Fruit fly (Drosophila melanogaster): ENCODE data around the gene EMC5.
A peak's percentile ranks its signal among the peaks of the same experiment; 100 is the strongest.

The EMC5 gene

DNA sequence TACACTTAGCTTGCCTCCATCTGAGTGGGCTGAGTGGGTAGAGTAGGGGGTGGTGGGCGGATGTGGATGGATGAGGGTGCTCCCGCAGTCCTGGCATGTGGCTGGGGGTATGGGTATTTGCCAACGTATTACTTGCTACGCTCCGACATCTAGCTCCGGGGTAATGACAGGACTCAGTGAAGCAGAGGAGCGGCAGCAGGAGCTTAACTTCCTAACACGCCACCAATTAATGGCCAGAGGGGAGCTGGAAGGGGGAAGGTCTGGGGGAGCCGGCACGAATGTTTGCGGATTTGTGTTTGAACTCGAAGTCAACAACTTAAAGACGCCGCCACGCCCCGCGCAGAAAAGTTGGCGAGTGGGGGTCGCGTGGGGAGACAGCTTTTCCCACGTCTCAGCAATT lies 30.8 kb downstream of the EMC5 start:
- TF ChIP-seq foxo (GFP tag; optimal IDR thresholded peaks at IDR 0.05) (no peak), pan (optimal IDR thresholded peaks at IDR 0.05) (no peak), dl (GFP tag; optimal IDR thresholded peaks at IDR 0.05; ENCODE audit: insufficient read depth in 1 of 2, partially characterized antibody in 2 of 2) (no peak), Abd-B (GFP tag; optimal IDR thresholded peaks at IDR 0.05) (no peak), CG32264 (GFP tag; optimal IDR thresholded peaks at IDR 0.05) (no peak), OdsH (GFP tag; optimal IDR thresholded peaks at IDR 0.05) (no peak), Hnf4 (GFP tag; optimal IDR thresholded peaks at IDR 0.05) (no peak), Dif (GFP tag; optimal IDR thresholded peaks at IDR 0.05; ENCODE audit: partially characterized antibody) (no peak), psq (GFP tag; optimal IDR thresholded peaks at IDR 0.05) (no peak), Dfd (GFP tag; optimal IDR thresholded peaks at IDR 0.05) (no peak), tai (GFP tag; optimal IDR thresholded peaks at IDR 0.05) (no peak), brk (GFP tag; optimal IDR thresholded peaks at IDR 0.05) (no peak), Myc (optimal IDR thresholded peaks at IDR 0.05) (no peak), sv (GFP tag; optimal IDR thresholded peaks at IDR 0.05) (no peak), jim (GFP tag; optimal IDR thresholded peaks at IDR 0.05) (no peak)

- TF ChIP-seq Rel (GFP tag; optimal IDR thresholded peaks at IDR 0.05) (no peak), Rel (tag; optimal IDR thresholded peaks at IDR 0.05) (no peak), jim (GFP tag; optimal IDR thresholded peaks at IDR 0.05) (no peak), Myc (optimal IDR thresholded peaks at IDR 0.05) (no peak), foxo (GFP tag; optimal IDR thresholded peaks at IDR 0.05) (peak in 1 of 2 experiments; percentile 6)
Observed at dm6 chr2L:19019160-19019592, 31.7 kb downstream of the EMC5 start.

- no peak for TF ChIP-seq Hnf4 (GFP tag; optimal IDR thresholded peaks at IDR 0.05)
- no peak for TF ChIP-seq br (GFP tag; optimal IDR thresholded peaks at IDR 0.05)
- no peak for TF ChIP-seq woc (GFP tag; optimal IDR thresholded peaks at IDR 0.05)
- TF ChIP-seq lola (GFP tag; optimal IDR thresholded peaks at IDR 0.05), result no peak
- TF ChIP-seq Hr83 (GFP tag; optimal IDR thresholded peaks at IDR 0.05; ENCODE audit: poor library complexity, severe bottlenecking), result no peak
- TF ChIP-seq rgr (GFP tag; optimal IDR thresholded peaks at IDR 0.05), result no peak
- TF ChIP-seq brk (GFP tag; optimal IDR thresholded peaks at IDR 0.05), result no peak
- TF ChIP-seq psq (GFP tag; optimal IDR thresholded peaks at IDR 0.05), result no peak
- TF ChIP-seq foxo (GFP tag; optimal IDR thresholded peaks at IDR 0.05), result no peak
- TF ChIP-seq CG32264 (GFP tag; optimal IDR thresholded peaks at IDR 0.05), result no peak
- TF ChIP-seq dl (GFP tag; optimal IDR thresholded peaks at IDR 0.05; ENCODE audit: insufficient read depth in 1 of 2, partially characterized antibody in 2 of 2), result no peak
Observed at dm6 chr2L:19019640-19020039, 32.1 kb downstream of the EMC5 start.

- no peak for TF ChIP-seq Jra (GFP tag; optimal IDR thresholded peaks at IDR 0.05)
- TF ChIP-seq psq (GFP tag; optimal IDR thresholded peaks at IDR 0.05), result peak; percentile 64
- TF ChIP-seq dl (GFP tag; optimal IDR thresholded peaks at IDR 0.05; ENCODE audit: insufficient read depth in 1 of 2, partially characterized antibody in 2 of 2), result no peak
- TF ChIP-seq Mio (GFP tag; optimal IDR thresholded peaks at IDR 0.05), result no peak
- TF ChIP-seq CG32264 (GFP tag; optimal IDR thresholded peaks at IDR 0.05), result peak; percentile 14
- TF ChIP-seq dmrt93B (GFP tag; optimal IDR thresholded peaks at IDR 0.05), result peak; percentile 75
- TF ChIP-seq jim (GFP tag; optimal IDR thresholded peaks at IDR 0.05), result no peak
- TF ChIP-seq Hr83 (GFP tag; optimal IDR thresholded peaks at IDR 0.05; ENCODE audit: poor library complexity, severe bottlenecking), result no peak
- TF ChIP-seq OdsH (GFP tag; optimal IDR thresholded peaks at IDR 0.05), result peak; percentile 81
- TF ChIP-seq Rel (GFP tag; optimal IDR thresholded peaks at IDR 0.05), result peak; percentile 43
- TF ChIP-seq Rel (tag; optimal IDR thresholded peaks at IDR 0.05), result peak; percentile 49
- TF ChIP-seq rgr (GFP tag; optimal IDR thresholded peaks at IDR 0.05), result peak; percentile 76
- TF ChIP-seq Vsx2 (GFP tag; optimal IDR thresholded peaks at IDR 0.05; ENCODE audit: partially characterized antibody), result no peak
- peak; percentile 50 for TF ChIP-seq sv (GFP tag; optimal IDR thresholded peaks at IDR 0.05)
- TF ChIP-seq Myc (optimal IDR thresholded peaks at IDR 0.05), result no peak
- peak; percentile 73 for TF ChIP-seq br (GFP tag; optimal IDR thresholded peaks at IDR 0.05)
- no peak for TF ChIP-seq usp (GFP tag; optimal IDR thresholded peaks at IDR 0.05)
- TF ChIP-seq Hr78 (GFP tag; optimal IDR thresholded peaks at IDR 0.05), result no peak
- TF ChIP-seq Dfd (GFP tag; optimal IDR thresholded peaks at IDR 0.05), result no peak
- TF ChIP-seq foxo (GFP tag; optimal IDR thresholded peaks at IDR 0.05), result peak in 1 of 2 experiments; percentile 87
- peak; percentile 49 for TF ChIP-seq sage (GFP tag; optimal IDR thresholded peaks at IDR 0.05)
- peak; percentile 16 for TF ChIP-seq Hnf4 (GFP tag; optimal IDR thresholded peaks at IDR 0.05)
- peak; percentile 64 for TF ChIP-seq woc (GFP tag; optimal IDR thresholded peaks at IDR 0.05)
- TF ChIP-seq Abd-B (GFP tag; optimal IDR thresholded peaks at IDR 0.05), result no peak
- TF ChIP-seq HLH106 (tag; optimal IDR thresholded peaks at IDR 0.05), result peak; percentile 85
- no peak for TF ChIP-seq dsf (GFP tag; optimal IDR thresholded peaks at IDR 0.05; ENCODE audit: borderline replicate concordance)
- TF ChIP-seq N (GFP tag; optimal IDR thresholded peaks at IDR 0.05), result no peak
- TF ChIP-seq fru (GFP tag; optimal IDR thresholded peaks at IDR 0.05), result peak; percentile 82
- peak; percentile 62 for TF ChIP-seq ey (GFP tag; optimal IDR thresholded peaks at IDR 0.05)
- TF ChIP-seq pan (optimal IDR thresholded peaks at IDR 0.05), result no peak
- TF ChIP-seq Dif (GFP tag; optimal IDR thresholded peaks at IDR 0.05; ENCODE audit: partially characterized antibody), result no peak
- peak; percentile 47 for TF ChIP-seq CrebA (GFP tag; optimal IDR thresholded peaks at IDR 0.05; ENCODE audit: borderline replicate concordance)
- peak; percentile 66 for TF ChIP-seq CG9705 (GFP tag; optimal IDR thresholded peaks at IDR 0.05)
- TF ChIP-seq Sp1 (GFP tag; optimal IDR thresholded peaks at IDR 0.05), result peak; percentile 91
- peak; percentile 16 for TF ChIP-seq brk (GFP tag; optimal IDR thresholded peaks at IDR 0.05)
- TF ChIP-seq GATAd (GFP tag; optimal IDR thresholded peaks at IDR 0.05), result no peak
- no peak for TF ChIP-seq lola (GFP tag; optimal IDR thresholded peaks at IDR 0.05)
Observed at dm6 chr2L:19021278-19022220, 34.0 kb downstream of the EMC5 start.

Data from whole organism, wandering third instar larva.